Worm (Caenorhabditis elegans) whole organism, L2 larva: ENCODE measurements around the gene F59B8.1.

Source experiments
- F13H6.1 ChIP-seq: sonication (generic microtip); optimal IDR thresholded peaks from 2 replicates; lab custom pipeline; 2016; ENCODE audit warnings: missing genetic modification characterization, missing compliant biosample characterization
- ama-1 ChIP-seq: fragments of 150-350 bp; optimal IDR thresholded peaks from 2 replicates; lab custom pipeline; 2018; ENCODE audit warnings: inconsistent platforms
- dmd-4 ChIP-seq: sonication (generic microtip); optimal IDR thresholded peaks from 2 replicates; lab custom pipeline; 2017; ENCODE audit warnings: missing biosample characterization, missing genetic modification characterization
- egl-27 ChIP-seq: sonication (generic microtip); optimal IDR thresholded peaks from 3 replicates; lab custom pipeline; 2017; ENCODE audit warnings: missing biosample characterization, missing genetic modification reagents, missing genetic modification characterization
- fos-1 ChIP-seq: fragments of 150-350 bp; optimal IDR thresholded peaks from 2 replicates; lab custom pipeline; 2014; ENCODE audit warnings: missing biosample characterization, missing genetic modification characterization
- mbf-1 ChIP-seq: sonication (generic microtip); optimal IDR thresholded peaks from 2 replicates; lab custom pipeline; 2017; ENCODE audit warnings: missing biosample characterization, missing genetic modification characterization
- nhr-11 ChIP-seq: fragments of 150-350 bp; optimal IDR thresholded peaks from 2 replicates; lab custom pipeline; 2014; ENCODE audit warnings: missing biosample characterization, missing genetic modification characterization
- nhr-77 ChIP-seq: fragments of 150-350 bp; optimal IDR thresholded peaks from 2 replicates; lab custom pipeline; 2014; ENCODE audit warnings: missing biosample characterization, missing genetic modification characterization
- snpc-4 ChIP-seq: fragments of 150-350 bp; optimal IDR thresholded peaks from 2 replicates; lab custom pipeline; 2014; ENCODE audit warnings: missing biosample characterization, missing genetic modification characterization
- unc-55 ChIP-seq: fragments of 150-350 bp; sonication (generic microtip); optimal IDR thresholded peaks from 3 replicates; lab custom pipeline; 2014; ENCODE audit warnings: missing biosample characterization, missing genetic modification reagents, missing genetic modification characterization
- unc-62 ChIP-seq: fragments of 150-350 bp; optimal IDR thresholded peaks from 2 replicates; lab custom pipeline; 2014; ENCODE audit warnings: missing biosample characterization, missing genetic modification reagents, missing genetic modification characterization

- no peak for TF ChIP-seq snpc-4 (tag; lab: Kevin White, UChicago)
- no peak for TF ChIP-seq ama-1 (lab: Kevin White, UChicago)
- no peak for TF ChIP-seq unc-55 (GFP tag; lab: Kevin White, UChicago)
- TF ChIP-seq fos-1 = no peak
- no peak for TF ChIP-seq mbf-1
- TF ChIP-seq dmd-4 (tag; lab: Kevin White, UChicago) = no peak
- TF ChIP-seq unc-62 = no peak
- TF ChIP-seq nhr-11 = no peak
- TF ChIP-seq nhr-77 (tag; lab: Kevin White, UChicago) = no peak
- TF ChIP-seq F13H6.1 (tag; lab: Kevin White, UChicago) = no peak
- TF ChIP-seq egl-27 (tag; lab: Kevin White, UChicago) = no peak
Measured at ce11 chrIV:9396118-9396517, 31.9 kb upstream of the F59B8.1 start, which contains the start of gene col-121.
